Worm (Caenorhabditis elegans): Measurements from ENCODE around the gene F26G1.15.

Gene F26G1.15

DNA sequence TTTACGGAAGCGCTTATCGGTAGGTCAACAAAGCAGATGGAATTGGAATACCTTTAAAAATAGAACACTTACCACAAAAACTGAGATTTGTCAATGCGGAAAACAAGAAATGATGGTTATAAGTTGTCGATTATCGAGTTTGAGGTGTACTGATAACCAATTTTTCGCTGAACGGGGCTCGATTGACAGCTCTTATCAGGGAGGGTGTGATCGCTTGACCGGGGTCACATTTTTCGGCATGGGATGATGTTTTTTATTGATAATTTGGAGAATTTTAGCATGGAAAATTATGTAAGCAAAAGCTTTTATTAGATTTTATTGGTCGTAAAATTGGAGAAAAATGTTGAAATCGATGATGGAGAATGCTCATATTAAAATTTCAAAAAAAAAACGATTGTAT, 20.2 kb upstream of the F26G1.15 start (continued):
- TF ChIP-seq gei-8 (GFP tag; optimal IDR thresholded peaks at IDR 0.05) (no peak), mdl-1 (tag; optimal IDR thresholded peaks at IDR 0.05) (peak in 1 of 2 experiments; percentile 13), vab-7 (GFP tag; IDR thresholded peaks at IDR 0.05) (no peak), lin-1 (GFP tag; IDR thresholded peaks at IDR 0.05) (peak; percentile 61), dve-1 (tag; optimal IDR thresholded peaks at IDR 0.05; ENCODE audit: insufficient read depth) (peak; percentile 91), zip-11 (GFP tag; IDR thresholded peaks at IDR 0.05) (no peak), hlh-30 (tag; optimal IDR thresholded peaks at IDR 0.05; ENCODE audit: insufficient read depth) (peak; percentile 62), hlh-11 (tag; optimal IDR thresholded peaks at IDR 0.05) (peak; percentile 90)

ce11 chrII:4771282-4771681, 18.8 kb upstream of the F26G1.15 start, which contains the start of gene F26G1.5:
Gene F26G1.5 (minus strand): TSS chrII:4771382.
- no peak for TF ChIP-seq gei-8 (GFP tag; optimal IDR thresholded peaks at IDR 0.05)

ce11 chrII:4772441-4772840, 17.7 kb upstream of the F26G1.15 start:
- no peak for TF ChIP-seq ztf-7 (tag; optimal IDR thresholded peaks at IDR 0.05)
- no peak for TF ChIP-seq set-16 (GFP tag; IDR thresholded peaks at IDR 0.05)
- no peak for TF ChIP-seq ZK337.2 (GFP tag; IDR thresholded peaks at IDR 0.05)
- TF ChIP-seq ZK546.5 (tag; optimal IDR thresholded peaks at IDR 0.05) = no peak
- TF ChIP-seq hlh-11 (tag; optimal IDR thresholded peaks at IDR 0.05) = peak; percentile 33
- no peak for TF ChIP-seq zfp-2 (tag; optimal IDR thresholded peaks at IDR 0.05)
- no peak for TF ChIP-seq arid-1 (GFP tag; conservative IDR thresholded peaks at IDR 0.05)
- no peak for TF ChIP-seq spr-3 (GFP tag; optimal IDR thresholded peaks at IDR 0.05)
- no peak for TF ChIP-seq ceh-20 (GFP tag; IDR thresholded peaks at IDR 0.05)
- TF ChIP-seq unc-130 (GFP tag; optimal IDR thresholded peaks at IDR 0.05) = no peak
- TF ChIP-seq nhr-48 (tag; optimal IDR thresholded peaks at IDR 0.05) = peak; percentile 23
- no peak for TF ChIP-seq T20F7.1 (GFP tag; optimal IDR thresholded peaks at IDR 0.05)
- TF ChIP-seq mdl-1 (tag; optimal IDR thresholded peaks at IDR 0.05) = no peak
- TF ChIP-seq daf-16 (GFP tag; optimal IDR thresholded peaks at IDR 0.05) = no peak
- TF ChIP-seq daf-16 (tag; optimal IDR thresholded peaks at IDR 0.05) = no peak
- TF ChIP-seq D1046.2 (GFP tag; IDR thresholded peaks at IDR 0.05) = no peak
- TF ChIP-seq ztf-11 (tag; optimal IDR thresholded peaks at IDR 0.05) = no peak
- no peak for TF ChIP-seq vab-7 (GFP tag; IDR thresholded peaks at IDR 0.05)
- TF ChIP-seq nhr-28 (tag; optimal IDR thresholded peaks at IDR 0.05) = peak; percentile 32
- TF ChIP-seq F10B5.3 (tag; optimal IDR thresholded peaks at IDR 0.05) = no peak
- no peak for TF ChIP-seq lin-13 (GFP tag; optimal IDR thresholded peaks at IDR 0.05)
- TF ChIP-seq madf-5 (GFP tag; IDR thresholded peaks at IDR 0.05) = no peak
- TF ChIP-seq zfp-3 (GFP tag; conservative IDR thresholded peaks at IDR 0.05) = no peak
- no peak for TF ChIP-seq nhr-11 (tag; optimal IDR thresholded peaks at IDR 0.05)
- no peak for TF ChIP-seq dmd-8 (GFP tag; IDR thresholded peaks at IDR 0.05)
- TF ChIP-seq pha-4 (GFP tag; IDR thresholded peaks at IDR 0.05) = no peak
- no peak for TF ChIP-seq pha-4 (tag; optimal IDR thresholded peaks at IDR 0.05)
- no peak for TF ChIP-seq ceh-44 (GFP tag; IDR thresholded peaks at IDR 0.05)
- TF ChIP-seq dve-1 (tag; optimal IDR thresholded peaks at IDR 0.05; ENCODE audit: insufficient read depth) = peak; percentile 35
- peak; percentile 26 for TF ChIP-seq nhr-25 (tag; optimal IDR thresholded peaks at IDR 0.05; ENCODE audit: borderline replicate concordance, insufficient read depth)
- TF ChIP-seq unc-39 (tag; optimal IDR thresholded peaks at IDR 0.05) = no peak
- TF ChIP-seq mep-1 (tag; optimal IDR thresholded peaks at IDR 0.05) = no peak
- no peak for TF ChIP-seq lin-1 (GFP tag; IDR thresholded peaks at IDR 0.05)
- TF ChIP-seq lin-29 (GFP tag; IDR thresholded peaks at IDR 0.05) = no peak
- TF ChIP-seq aha-1 (tag) = peak; percentile 47
- no peak for TF ChIP-seq nhr-76 (tag; optimal IDR thresholded peaks at IDR 0.05)
- no peak for TF ChIP-seq mdt-29 (GFP tag; IDR thresholded peaks at IDR 0.05)
- no peak for TF ChIP-seq sdz-12 (GFP tag; optimal IDR thresholded peaks at IDR 0.05)
- no peak for TF ChIP-seq Y75B8A.6 (GFP tag; IDR thresholded peaks at IDR 0.05)
- no peak for TF ChIP-seq snpc-4 (tag; optimal IDR thresholded peaks at IDR 0.05)
